Fruit fly (Drosophila melanogaster): ENCODE data around the gene p38a.

Gene p38a

DNA sequence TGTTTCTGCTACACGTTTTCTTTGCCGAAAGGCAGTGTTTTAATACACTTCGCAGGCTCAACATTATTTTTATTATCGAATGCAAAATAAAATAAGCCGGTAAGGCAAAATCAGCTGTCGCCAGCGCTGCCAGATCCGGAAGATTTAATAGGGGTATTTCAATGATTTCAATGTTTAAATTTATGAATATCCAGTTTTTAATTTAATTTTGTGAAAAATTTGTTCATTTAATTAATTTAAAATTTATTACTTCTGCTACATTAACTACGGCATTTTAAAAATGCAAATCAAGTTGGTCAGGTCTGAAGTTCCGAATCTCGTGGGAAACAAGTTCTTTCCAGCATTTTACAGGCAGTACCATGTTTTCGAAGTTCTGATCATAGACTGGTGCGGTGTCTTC lies 3.3 kb downstream of the p38a start, which contains the start of gene Slimp (continued):
- no peak for TF ChIP-seq CG14050 (GFP tag; IDR thresholded peaks at IDR 0.05)
- TF ChIP-seq CG33557 (GFP tag; optimal IDR thresholded peaks at IDR 0.05): no peak
- TF ChIP-seq chif (GFP tag; optimal IDR thresholded peaks at IDR 0.05): no peak
- no peak for TF ChIP-seq CG4360 (GFP tag; IDR thresholded peaks at IDR 0.05)
- no peak for TF ChIP-seq otp (GFP tag; IDR thresholded peaks at IDR 0.05)
- TF ChIP-seq Sin3A (optimal IDR thresholded peaks at IDR 0.05): peak; percentile 28
- no peak for TF ChIP-seq ash1 (GFP tag; optimal IDR thresholded peaks at IDR 0.05)
- TF ChIP-seq Neu2 (GFP tag; optimal IDR thresholded peaks at IDR 0.05; ENCODE audit: borderline replicate concordance): no peak
- no peak for TF ChIP-seq Oli (tag; optimal IDR thresholded peaks at IDR 0.05)
- no peak for TF ChIP-seq ro (GFP tag; IDR thresholded peaks at IDR 0.05)
- peak; percentile 89 for TF ChIP-seq CG15514 (GFP tag; optimal IDR thresholded peaks at IDR 0.05)
- TF ChIP-seq NfI (GFP tag; optimal IDR thresholded peaks at IDR 0.05): no peak
- TF ChIP-seq CG17328 (GFP tag; IDR thresholded peaks at IDR 0.05): no peak
- peak; percentile 29 for TF ChIP-seq Dp (GFP tag; optimal IDR thresholded peaks at IDR 0.05)
- peak; percentile 56 to 93 for TF ChIP-seq crp (GFP tag; optimal IDR thresholded peaks at IDR 0.05)
- peak; percentile 39 for TF ChIP-seq CG13287 (GFP tag; IDR thresholded peaks at IDR 0.05; ENCODE audit: partially characterized antibody)
- TF ChIP-seq gsb (GFP tag; IDR thresholded peaks at IDR 0.05): no peak
- TF ChIP-seq yki (optimal IDR thresholded peaks at IDR 0.05): no peak
- TF ChIP-seq CG7963 (GFP tag; IDR thresholded peaks at IDR 0.05; ENCODE audit: partially characterized antibody): no peak
- TF ChIP-seq jigr1 (GFP tag; IDR thresholded peaks at IDR 0.05): no peak
- TF ChIP-seq pnt (GFP tag; optimal IDR thresholded peaks at IDR 0.05): no peak
- TF ChIP-seq CG11560 (tag; IDR thresholded peaks at IDR 0.05): no peak; the same call in 2 of the 3 replicates
- TF ChIP-seq CG2678 (tag; optimal IDR thresholded peaks at IDR 0.05): peak; percentile 39
- TF ChIP-seq CG3726 (GFP tag; IDR thresholded peaks at IDR 0.05): no peak
- TF ChIP-seq Meics (GFP tag; optimal IDR thresholded peaks at IDR 0.05): peak; percentile 17
- TF ChIP-seq CG1647 (GFP tag; optimal IDR thresholded peaks at IDR 0.05): no peak
- TF ChIP-seq CG43689 (GFP tag; IDR thresholded peaks at IDR 0.05): no peak
- no peak for TF ChIP-seq ATbp (GFP tag; optimal IDR thresholded peaks at IDR 0.05)
- TF ChIP-seq zfh1 (GFP tag; IDR thresholded peaks at IDR 0.05): no peak
- TF ChIP-seq exex (tag; optimal IDR thresholded peaks at IDR 0.05): no peak
- no peak for TF ChIP-seq Kr (GFP tag; optimal IDR thresholded peaks at IDR 0.05)
- TF ChIP-seq Hr78 (GFP tag; optimal IDR thresholded peaks at IDR 0.05): no peak
- no peak for TF ChIP-seq fru (optimal IDR thresholded peaks at IDR 0.05)
- no peak for TF ChIP-seq fd102C (GFP tag; optimal IDR thresholded peaks at IDR 0.05)
- no peak for TF ChIP-seq trh (GFP tag; optimal IDR thresholded peaks at IDR 0.05)
- TF ChIP-seq ab (GFP tag; optimal IDR thresholded peaks at IDR 0.05): no peak
- TF ChIP-seq CG14710 (tag; optimal IDR thresholded peaks at IDR 0.05): peak; percentile 31
- no peak for TF ChIP-seq jing (GFP tag; optimal IDR thresholded peaks at IDR 0.05)
- no peak for TF ChIP-seq CG32767 (GFP tag; IDR thresholded peaks at IDR 0.05)
- TF ChIP-seq lov (optimal IDR thresholded peaks at IDR 0.05): no peak
- no peak for TF ChIP-seq lov (GFP tag; IDR thresholded peaks at IDR 0.05)
- TF ChIP-seq Fer1 (GFP tag; optimal IDR thresholded peaks at IDR 0.05): peak; percentile 13
- TF ChIP-seq CG17829 (tag; optimal IDR thresholded peaks at IDR 0.05): peak; percentile 13
- TF ChIP-seq Spps (tag; optimal IDR thresholded peaks at IDR 0.05): no peak
- TF ChIP-seq ranshi (GFP tag; IDR thresholded peaks at IDR 0.05): no peak
- TF ChIP-seq CG6683 (GFP tag; optimal IDR thresholded peaks at IDR 0.05): no peak
- TF ChIP-seq CG1603 (tag; optimal IDR thresholded peaks at IDR 0.05): no peak
- no peak for TF ChIP-seq pros (GFP tag; optimal IDR thresholded peaks at IDR 0.05)
- 0 out of 2 replicates have a peak, but pooled peaks have one; percentile 10 for TF ChIP-seq ssp (GFP tag; IDR thresholded peaks at IDR 0.05)
- no peak for TF ChIP-seq Camta (GFP tag; optimal IDR thresholded peaks at IDR 0.05)
- TF ChIP-seq CG1792 (GFP tag; optimal IDR thresholded peaks at IDR 0.05): no peak
- TF ChIP-seq dpn (GFP tag; optimal IDR thresholded peaks at IDR 0.05): peak in 1 of 2 experiments; percentile 22
